Worm (Caenorhabditis elegans) whole organism, L3 larva: ENCODE results near the gene nhr-163.

Experiments used
- R02D3.7 ChIP-seq: fragments of 150-350 bp; optimal IDR thresholded peaks from 2 replicates; lab custom pipeline; 2014; ENCODE audit warnings: missing biosample characterization, missing genetic modification characterization
- aly-2 ChIP-seq: fragments of 150-350 bp; optimal IDR thresholded peaks from 2 replicates; lab custom pipeline; 2014; ENCODE audit warnings: missing biosample characterization, missing genetic modification characterization
- ceh-16 ChIP-seq: sonication (generic microtip); optimal IDR thresholded peaks from 2 replicates; lab custom pipeline; 2017; ENCODE audit warnings: missing biosample characterization, missing genetic modification characterization
- ceh-28 ChIP-seq: fragments of 150-350 bp; optimal IDR thresholded peaks from 2 replicates; lab custom pipeline; 2014; ENCODE audit warnings: missing biosample characterization, missing genetic modification reagents, missing genetic modification characterization
- ceh-9 ChIP-seq: sonication (generic microtip); optimal IDR thresholded peaks from 2 replicates; lab custom pipeline; 2018; ENCODE audit warnings: missing biosample characterization, missing genetic modification characterization
- egl-5 ChIP-seq: fragments of 150-350 bp; optimal IDR thresholded peaks from 2 replicates; lab custom pipeline; 2017; ENCODE audit warnings: missing biosample characterization, missing genetic modification reagents, missing genetic modification characterization, inconsistent platforms
- elt-1 ChIP-seq: fragments of 150-350 bp; optimal IDR thresholded peaks from 2 replicates; lab custom pipeline; 2014; ENCODE audit warnings: missing biosample characterization, missing genetic modification characterization
- elt-3 ChIP-seq, 3 experiments: fragments of 150-350 bp in 1 of 3; sonication (generic microtip) in 2 of 3; optimal IDR thresholded peaks; 2 replicates in 2 of 3; 4 replicates in 1 of 3; lab custom pipeline; 2014 to 2017; ENCODE audit warnings: missing biosample characterization in 3 of 3, missing genetic modification characterization in 3 of 3
- eor-1 ChIP-seq, 2 experiments: fragments of 150-350 bp; optimal IDR thresholded peaks; 2 replicates each; lab custom pipeline; 2014 to 2018; ENCODE audit warnings: missing biosample characterization in 2 of 2, missing genetic modification characterization in 2 of 2
- fkh-10 ChIP-seq: sonication (generic microtip); optimal IDR thresholded peaks from 2 replicates; lab custom pipeline; 2017; ENCODE audit warnings: missing biosample characterization, missing genetic modification reagents, missing genetic modification characterization
- fkh-2 ChIP-seq: fragments of 150-350 bp; optimal IDR thresholded peaks from 2 replicates; lab custom pipeline; 2014; ENCODE audit warnings: missing biosample characterization, missing genetic modification reagents, missing genetic modification characterization
- hmg-11 ChIP-seq: sonication (generic microtip); optimal IDR thresholded peaks from 2 replicates; lab custom pipeline; 2016; ENCODE audit warnings: missing genetic modification characterization, missing compliant biosample characterization
- jun-1 ChIP-seq: fragments of 150-350 bp; optimal IDR thresholded peaks from 2 replicates; lab custom pipeline; 2014; ENCODE audit warnings: missing biosample characterization, missing genetic modification reagents, missing genetic modification characterization
- lin-15B ChIP-seq: fragments of 150-350 bp; optimal IDR thresholded peaks from 2 replicates; lab custom pipeline; 2014; ENCODE audit warnings: missing biosample characterization, missing genetic modification characterization
- lsy-12 ChIP-seq: sonication (generic microtip); optimal IDR thresholded peaks from 2 replicates; lab custom pipeline; 2016; ENCODE audit warnings: mild to moderate bottlenecking, missing genetic modification characterization, missing compliant biosample characterization
- mdl-1 ChIP-seq: fragments of 150-350 bp; optimal IDR thresholded peaks from 2 replicates; lab custom pipeline; 2014; ENCODE audit warnings: missing biosample characterization, missing genetic modification characterization
- mml-1 ChIP-seq: fragments of 150-350 bp; sonication (generic microtip); optimal IDR thresholded peaks from 3 replicates; lab custom pipeline; 2014; ENCODE audit warnings: missing biosample characterization, missing genetic modification characterization
- nhr-11 ChIP-seq: fragments of 150-350 bp; optimal IDR thresholded peaks from 2 replicates; lab custom pipeline; 2014; ENCODE audit warnings: missing biosample characterization, missing genetic modification characterization
- nhr-12 ChIP-seq: fragments of 150-350 bp; optimal IDR thresholded peaks from 2 replicates; lab custom pipeline; 2014; ENCODE audit warnings: missing biosample characterization, missing genetic modification characterization
- nhr-23 ChIP-seq: fragments of 150-350 bp; optimal IDR thresholded peaks from 2 replicates; lab custom pipeline; 2014; ENCODE audit warnings: missing biosample characterization, missing genetic modification reagents, missing genetic modification characterization
- nhr-237 ChIP-seq: fragments of 150-350 bp; optimal IDR thresholded peaks from 2 replicates; lab custom pipeline; 2014; ENCODE audit warnings: missing biosample characterization, missing genetic modification characterization
- nhr-28 ChIP-seq: fragments of 150-350 bp; optimal IDR thresholded peaks from 2 replicates; lab custom pipeline; 2014; ENCODE audit warnings: missing biosample characterization, missing genetic modification characterization
- nhr-43 ChIP-seq: sonication (generic microtip); optimal IDR thresholded peaks from 2 replicates; lab custom pipeline; 2016; ENCODE audit warnings: mild to moderate bottlenecking, missing genetic modification characterization, missing compliant biosample characterization; ENCODE audit not compliant: poor library complexity, severe bottlenecking
- nhr-67 ChIP-seq: fragments of 150-350 bp; optimal IDR thresholded peaks from 2 replicates; lab custom pipeline; 2014; ENCODE audit warnings: missing biosample characterization, missing genetic modification characterization
- nhr-76 ChIP-seq: fragments of 150-350 bp; sonication (generic microtip); optimal IDR thresholded peaks from 5 replicates; lab custom pipeline; 2014; ENCODE audit warnings: missing biosample characterization, missing genetic modification characterization
- nhr-77 ChIP-seq: fragments of 150-350 bp; optimal IDR thresholded peaks from 2 replicates; lab custom pipeline; 2014; ENCODE audit warnings: missing biosample characterization, missing genetic modification characterization
- pha-4 ChIP-seq: fragments of 150-350 bp; optimal IDR thresholded peaks from 2 replicates; lab custom pipeline; 2014; ENCODE audit warnings: missing biosample characterization, missing genetic modification reagents, missing genetic modification characterization
- pqm-1 ChIP-seq: fragments of 150-350 bp; optimal IDR thresholded peaks from 2 replicates; lab custom pipeline; 2017; ENCODE audit warnings: missing biosample characterization, missing genetic modification characterization, inconsistent platforms
- sea-2 ChIP-seq: fragments of 150-350 bp; sonication (generic microtip); optimal IDR thresholded peaks from 4 replicates; lab custom pipeline; 2014; ENCODE audit warnings: missing biosample characterization, missing genetic modification reagents, missing genetic modification characterization
- skn-1 ChIP-seq: fragments of 150-350 bp; optimal IDR thresholded peaks from 2 replicates; lab custom pipeline; 2014; ENCODE audit warnings: missing biosample characterization, missing genetic modification characterization
- snpc-4 ChIP-seq: fragments of 150-350 bp; optimal IDR thresholded peaks from 2 replicates; lab custom pipeline; 2014; ENCODE audit warnings: missing biosample characterization, missing genetic modification characterization
- tbx-2 ChIP-seq: sonication (generic microtip); optimal IDR thresholded peaks from 2 replicates; lab custom pipeline; 2016; ENCODE audit warnings: mild to moderate bottlenecking, missing genetic modification characterization, missing compliant biosample characterization
- unc-39 ChIP-seq: sonication (generic microtip); optimal IDR thresholded peaks from 4 replicates; lab custom pipeline; 2017; ENCODE audit warnings: missing biosample characterization, missing genetic modification characterization
- unc-62 ChIP-seq: fragments of 150-350 bp; sonication (generic microtip); optimal IDR thresholded peaks from 4 replicates; lab custom pipeline; 2014; ENCODE audit warnings: missing biosample characterization, missing genetic modification reagents, missing genetic modification characterization
- zag-1 ChIP-seq: fragments of 150-350 bp; optimal IDR thresholded peaks from 2 replicates; lab custom pipeline; 2014; ENCODE audit warnings: missing biosample characterization, missing genetic modification characterization
- ztf-11 ChIP-seq: fragments of 150-350 bp; optimal IDR thresholded peaks from 2 replicates; lab custom pipeline; 2014; ENCODE audit warnings: missing biosample characterization, missing genetic modification characterization

The nhr-163 gene

ce11 chrV:6985943-6986342, at the start of gene nhr-163:
Gene nhr-163 (minus strand): TSS chrV:6986043.
- no peak for TF ChIP-seq egl-5 (tag; lab: Kevin White, UChicago)
- no peak for TF ChIP-seq ceh-16
- TF ChIP-seq sea-2 (GFP tag; lab: Kevin White, UChicago): no peak
- TF ChIP-seq nhr-28 (tag; lab: Kevin White, UChicago): no peak
- no peak for TF ChIP-seq lin-15B
- no peak for TF ChIP-seq mml-1 (tag; lab: Kevin White, UChicago)
- TF ChIP-seq ceh-28 (tag; lab: Kevin White, UChicago): no peak
- TF ChIP-seq R02D3.7 (tag; lab: Kevin White, UChicago): no peak
- no peak for TF ChIP-seq ztf-11 (tag; lab: Kevin White, UChicago)
- no peak for TF ChIP-seq nhr-11

- TF ChIP-seq nhr-11 (no peak), nhr-77 (tag; lab: Kevin White, UChicago) (no peak), nhr-12 (tag; lab: Kevin White, UChicago) (no peak), ztf-11 (tag; lab: Kevin White, UChicago) (no peak), skn-1 (tag; lab: Kevin White, UChicago) (no peak), hmg-11 (tag; lab: Kevin White, UChicago) (no peak), ceh-9 (tag; lab: Kevin White, UChicago) (no peak), lsy-12 (tag; lab: Kevin White, UChicago) (no peak), aly-2 (no peak), fkh-2 (tag; lab: Kevin White, UChicago) (no peak), nhr-28 (tag; lab: Kevin White, UChicago) (no peak), sea-2 (GFP tag; lab: Kevin White, UChicago) (no peak), nhr-76 (tag; lab: Kevin White, UChicago) (no peak)
These were observed 41.2 kb upstream of the nhr-163 start, which contains the start of gene F20A1.6 for ce11 chrV:7027055-7027454. Gene F20A1.6 (minus strand): TSS chrV:7027155.

ce11 chrV:7022981-7023380, 37.1 kb upstream of the nhr-163 start:
- TF ChIP-seq nhr-23 (tag; lab: Kevin White, UChicago) (no peak), fkh-10 (no peak), eor-1 (tag; optimal IDR thresholded peaks at IDR 0.05; lab: Kevin White, UChicago) (no peak), mdl-1 (tag; lab: Kevin White, UChicago) (no peak), tbx-2 (tag; lab: Kevin White, UChicago) (no peak), nhr-237 (no peak), unc-62 (GFP tag; lab: Kevin White, UChicago) (no peak), nhr-43 (no peak), nhr-67 (no peak), elt-3 (tag; optimal IDR thresholded peaks at IDR 0.05; lab: Kevin White, UChicago) (no peak), snpc-4 (tag; lab: Kevin White, UChicago) (no peak), hmg-11 (tag; lab: Kevin White, UChicago) (no peak), mml-1 (tag; lab: Kevin White, UChicago) (no peak), R02D3.7 (tag; lab: Kevin White, UChicago) (no peak)

ce11 chrV:7021772-7022171, 35.9 kb upstream of the nhr-163 start, which contains the start of gene F20A1.4:
Gene F20A1.4 (minus strand): TSS chrV:7021872.
- TF ChIP-seq nhr-28 (tag; lab: Kevin White, UChicago) (no peak), mdl-1 (tag; lab: Kevin White, UChicago) (no peak), R02D3.7 (tag; lab: Kevin White, UChicago) (no peak), nhr-76 (tag; lab: Kevin White, UChicago) (no peak), nhr-77 (tag; lab: Kevin White, UChicago) (no peak), mml-1 (tag; lab: Kevin White, UChicago) (no peak), pqm-1 (tag; lab: Kevin White, UChicago) (no peak), pha-4 (tag; lab: Kevin White, UChicago) (no peak), snpc-4 (tag; lab: Kevin White, UChicago) (no peak), ceh-9 (tag; lab: Kevin White, UChicago) (no peak), lsy-12 (tag; lab: Kevin White, UChicago) (no peak)

- TF ChIP-seq egl-5 (tag; lab: Kevin White, UChicago) (no peak), zag-1 (tag; lab: Kevin White, UChicago) (no peak), elt-3 (tag; optimal IDR thresholded peaks at IDR 0.05; lab: Kevin White, UChicago) (no peak), fkh-2 (tag; lab: Kevin White, UChicago) (no peak), skn-1 (tag; lab: Kevin White, UChicago) (no peak), nhr-23 (tag; lab: Kevin White, UChicago) (no peak), elt-1 (tag; lab: Kevin White, UChicago) (no peak), unc-39 (no peak), jun-1 (no peak)
These were observed 31.2 kb upstream of the nhr-163 start, which contains the start of gene srsx-32 for ce11 chrV:7017059-7017458. Gene srsx-32 (plus strand): TSS chrV:7017359.
